Fruit fly (Drosophila melanogaster): Measurements from ENCODE around the gene Tbh.

Gene Tbh

dm6 chrX:7970396-7970795 is 25.1 kb upstream of the Tbh start:
- TF ChIP-seq D1 (tag; optimal IDR thresholded peaks at IDR 0.05), result peak; percentile 62
- peak; percentile 86 for TF ChIP-seq CG8159 (tag; optimal IDR thresholded peaks at IDR 0.05)
- TF ChIP-seq rn (GFP tag; IDR thresholded peaks at IDR 0.05), result peak; percentile 19; the same call in 1 of the 2 replicates
- peak; percentile 82 for TF ChIP-seq fd96Ca (GFP tag; IDR thresholded peaks at IDR 0.05)
- peak; percentile 86 for TF ChIP-seq CG9948 (tag; optimal IDR thresholded peaks at IDR 0.05)
- peak; percentile 89 for TF ChIP-seq CG14655 (GFP tag; optimal IDR thresholded peaks at IDR 0.05)
- no peak for TF ChIP-seq CG10348 (GFP tag; IDR thresholded peaks at IDR 0.05)
- TF ChIP-seq Ets98B (GFP tag; IDR thresholded peaks at IDR 0.05), result peak; percentile 58
- peak; percentile 88 for TF ChIP-seq CG15710 (tag; optimal IDR thresholded peaks at IDR 0.05)
- TF ChIP-seq CG34367 (tag; optimal IDR thresholded peaks at IDR 0.05), result peak; percentile 85
- TF ChIP-seq CG32121 (GFP tag; IDR thresholded peaks at IDR 0.05), result peak; percentile 64
- peak; percentile 68 for TF ChIP-seq gl (tag; optimal IDR thresholded peaks at IDR 0.05)
- peak; percentile 49 for TF ChIP-seq CG13204 (GFP tag; optimal IDR thresholded peaks at IDR 0.05)
- TF ChIP-seq Snoo (tag; optimal IDR thresholded peaks at IDR 0.05), result peak; percentile 78
- TF ChIP-seq Pif1A (GFP tag; optimal IDR thresholded peaks at IDR 0.05), result peak; percentile 86
- TF ChIP-seq EcR (GFP tag; optimal IDR thresholded peaks at IDR 0.05), result no peak
- TF ChIP-seq CG4496 (GFP tag; IDR thresholded peaks at IDR 0.05), result peak; percentile 56
- peak; percentile 75 for TF ChIP-seq Pif1B (GFP tag; optimal IDR thresholded peaks at IDR 0.05)
- peak; percentile 84 for TF ChIP-seq CG8301 (tag; optimal IDR thresholded peaks at IDR 0.05)
- peak; percentile 85 for TF ChIP-seq CG17806 (tag; optimal IDR thresholded peaks at IDR 0.05)
- no peak for TF ChIP-seq CG12605 (GFP tag; IDR thresholded peaks at IDR 0.05)

- TF ChIP-seq CG4496 (GFP tag; IDR thresholded peaks at IDR 0.05) (peak; percentile 95), CG12605 (GFP tag; IDR thresholded peaks at IDR 0.05) (peak; percentile 89), CG34367 (tag; optimal IDR thresholded peaks at IDR 0.05) (peak; percentile 91), CG14655 (GFP tag; optimal IDR thresholded peaks at IDR 0.05) (peak; percentile 89), CG10348 (GFP tag; IDR thresholded peaks at IDR 0.05) (peak; percentile 64), Pif1B (GFP tag; optimal IDR thresholded peaks at IDR 0.05) (peak; percentile 89), Snoo (tag; optimal IDR thresholded peaks at IDR 0.05) (peak; percentile 86), fd96Ca (GFP tag; IDR thresholded peaks at IDR 0.05) (peak; percentile 93), CG32121 (GFP tag; IDR thresholded peaks at IDR 0.05) (peak; percentile 84), CG8159 (tag; optimal IDR thresholded peaks at IDR 0.05) (peak; percentile 93), CG15710 (tag; optimal IDR thresholded peaks at IDR 0.05) (peak; percentile 93), CG9948 (tag; optimal IDR thresholded peaks at IDR 0.05) (peak; percentile 92), CG17806 (tag; optimal IDR thresholded peaks at IDR 0.05) (peak; percentile 90), rn (GFP tag; IDR thresholded peaks at IDR 0.05) (peak; percentile 74), CG8301 (tag; optimal IDR thresholded peaks at IDR 0.05) (peak; percentile 87), D1 (tag; optimal IDR thresholded peaks at IDR 0.05) (peak; percentile 45), CG13204 (GFP tag; optimal IDR thresholded peaks at IDR 0.05) (peak; percentile 86), gl (tag; optimal IDR thresholded peaks at IDR 0.05) (peak; percentile 88), Pif1A (GFP tag; optimal IDR thresholded peaks at IDR 0.05) (peak; percentile 91), EcR (GFP tag; optimal IDR thresholded peaks at IDR 0.05) (peak; percentile 68), Ets98B (GFP tag; IDR thresholded peaks at IDR 0.05) (peak; percentile 91)
Measured at dm6 chrX:7972363-7972942, 23.0 kb upstream of the Tbh start.

dm6 chrX:7973325-7973954 is 22.1 kb upstream of the Tbh start:
- TF ChIP-seq EcR (GFP tag; optimal IDR thresholded peaks at IDR 0.05) (peak; percentile 82), CG14655 (GFP tag; optimal IDR thresholded peaks at IDR 0.05) (no peak), D1 (tag; optimal IDR thresholded peaks at IDR 0.05) (no peak), CG8301 (tag; optimal IDR thresholded peaks at IDR 0.05) (no peak), CG8159 (tag; optimal IDR thresholded peaks at IDR 0.05) (peak; percentile 39), gl (tag; optimal IDR thresholded peaks at IDR 0.05) (peak; percentile 71), CG34367 (tag; optimal IDR thresholded peaks at IDR 0.05) (peak; percentile 7), CG13204 (GFP tag; optimal IDR thresholded peaks at IDR 0.05) (peak; percentile 69), Snoo (tag; optimal IDR thresholded peaks at IDR 0.05) (peak; percentile 23), CG17806 (tag; optimal IDR thresholded peaks at IDR 0.05) (peak; percentile 23), CG15710 (tag; optimal IDR thresholded peaks at IDR 0.05) (peak; percentile 29)

dm6 chrX:7975516-7976257 is 19.8 kb upstream of the Tbh start:
- no peak for TF ChIP-seq CG32121 (GFP tag; IDR thresholded peaks at IDR 0.05)
- no peak for TF ChIP-seq CG8159 (tag; optimal IDR thresholded peaks at IDR 0.05)
- peak; percentile 26 for TF ChIP-seq CG8301 (tag; optimal IDR thresholded peaks at IDR 0.05)
- TF ChIP-seq CG13204 (GFP tag; optimal IDR thresholded peaks at IDR 0.05), result no peak
- TF ChIP-seq EcR (GFP tag; optimal IDR thresholded peaks at IDR 0.05), result no peak
- no peak for TF ChIP-seq fd96Ca (GFP tag; IDR thresholded peaks at IDR 0.05)
- TF ChIP-seq CG34367 (tag; optimal IDR thresholded peaks at IDR 0.05), result peak; percentile 8
- peak; percentile 46 for TF ChIP-seq Ets98B (GFP tag; IDR thresholded peaks at IDR 0.05)
- no peak for TF ChIP-seq D1 (tag; optimal IDR thresholded peaks at IDR 0.05)
- peak; percentile 2 for TF ChIP-seq Snoo (tag; optimal IDR thresholded peaks at IDR 0.05)
- peak; percentile 36 for TF ChIP-seq CG14655 (GFP tag; optimal IDR thresholded peaks at IDR 0.05)
- no peak for TF ChIP-seq CG10348 (GFP tag; IDR thresholded peaks at IDR 0.05)
- peak; percentile 28 for TF ChIP-seq Pif1A (GFP tag; optimal IDR thresholded peaks at IDR 0.05)
- peak; percentile 29 for TF ChIP-seq CG17806 (tag; optimal IDR thresholded peaks at IDR 0.05)
- no peak for TF ChIP-seq CG12605 (GFP tag; IDR thresholded peaks at IDR 0.05)
- 0 out of 2 replicates have a peak, but pooled peaks have one; percentile 25 for TF ChIP-seq rn (GFP tag; IDR thresholded peaks at IDR 0.05)
- TF ChIP-seq CG9948 (tag; optimal IDR thresholded peaks at IDR 0.05), result peak; percentile 16
- TF ChIP-seq Pif1B (GFP tag; optimal IDR thresholded peaks at IDR 0.05), result peak; percentile 20
- TF ChIP-seq CG15710 (tag; optimal IDR thresholded peaks at IDR 0.05), result no peak
- TF ChIP-seq gl (tag; optimal IDR thresholded peaks at IDR 0.05), result no peak
- peak; percentile 53; the same call in 2 of the 3 replicates for TF ChIP-seq CG4496 (GFP tag; IDR thresholded peaks at IDR 0.05)

Measured in whole organism, pupa.